Worm (Caenorhabditis elegans) whole organism, L1 larva: Measurements from ENCODE around the gene crb-3.

Experiments
- C16A3.4 ChIP-seq: fragments of 150-350 bp; optimal IDR thresholded peaks from 2 replicates; lab custom pipeline; 2014; ENCODE audit warnings: missing biosample characterization, missing genetic modification characterization
- C34B4.2 ChIP-seq: sonication (generic microtip); optimal IDR thresholded peaks from 2 replicates; lab custom pipeline; 2017; ENCODE audit warnings: mild to moderate bottlenecking, missing genetic modification characterization, missing compliant biosample characterization
- F16B12.6 ChIP-seq: fragments of 150-350 bp; optimal IDR thresholded peaks from 2 replicates; lab custom pipeline; 2014; ENCODE audit warnings: missing biosample characterization, missing genetic modification characterization
- Y116A8C.19 ChIP-seq: sonication (generic microtip); optimal IDR thresholded peaks from 2 replicates; lab custom pipeline; 2016; ENCODE audit warnings: missing compliant biosample characterization, missing genetic modification characterization, borderline replicate concordance
- ama-1 ChIP-seq: fragments of 150-350 bp; optimal IDR thresholded peaks from 2 replicates; lab custom pipeline; 2014
- blmp-1 ChIP-seq: fragments of 150-350 bp; optimal IDR thresholded peaks from 2 replicates; lab custom pipeline; 2014; ENCODE audit warnings: missing biosample characterization, missing genetic modification characterization
- ceh-82 ChIP-seq, 3 experiments: fragments of 150-350 bp in 1 of 3; sonication (generic microtip) in 2 of 3; optimal IDR thresholded peaks; 2 replicates each; lab custom pipeline; 2014 to 2017; ENCODE audit warnings: missing biosample characterization in 3 of 3, missing genetic modification characterization in 3 of 3
- ceh-88 ChIP-seq: fragments of 200-800 bp; sonication (Bioruptor generic); IDR thresholded peaks from 2 replicates; pipeline ENCODE4 v1.3.6; 2022; ENCODE audit warnings: missing genetic modification characterization, missing compliant biosample characterization
- ceh-90 ChIP-seq: sonication (generic microtip); optimal IDR thresholded peaks from 2 replicates; lab custom pipeline; 2016; ENCODE audit warnings: missing genetic modification characterization, missing compliant biosample characterization
- ces-1 ChIP-seq: fragments of 150-350 bp; optimal IDR thresholded peaks from 2 replicates; lab custom pipeline; 2014; ENCODE audit warnings: missing biosample characterization, missing genetic modification reagents, missing genetic modification characterization
- dsc-1 ChIP-seq: sonication (generic microtip); optimal IDR thresholded peaks from 2 replicates; lab custom pipeline; 2016; ENCODE audit warnings: mild to moderate bottlenecking, missing genetic modification characterization, missing compliant biosample characterization
- efl-1 ChIP-seq, 4 experiments: fragments of 150-350 bp; optimal IDR thresholded peaks in 3 of 4; peaks in 1 of 4; 1 replicate in 1 of 4; 2 replicates in 3 of 4; lab custom pipeline; 2014; ENCODE audit warnings: missing biosample characterization in 2 of 4, missing genetic modification characterization in 2 of 4, missing genetic modification reagents in 2 of 4
- efl-3 ChIP-seq: fragments of 200-800 bp; sonication (Bioruptor generic); optimal IDR thresholded peaks from 2 replicates; lab custom pipeline; 2018; ENCODE audit warnings: mild to moderate bottlenecking, missing genetic modification characterization, missing compliant biosample characterization
- egl-13 ChIP-seq: sonication (generic microtip); optimal IDR thresholded peaks from 2 replicates; lab custom pipeline; 2016; ENCODE audit warnings: missing genotype, missing genetic modification reagents, missing genetic modification characterization, missing compliant biosample characterization
- egl-27 ChIP-seq, 2 experiments: fragments of 150-350 bp in 1 of 2; sonication (generic microtip); optimal IDR thresholded peaks; 3 replicates each; lab custom pipeline; 2017 to 2018; ENCODE audit warnings: missing biosample characterization in 2 of 2, missing genetic modification characterization in 2 of 2, missing genetic modification reagents in 2 of 2
- elt-2 ChIP-seq: sonication (generic microtip); optimal IDR thresholded peaks from 2 replicates; lab custom pipeline; 2016; ENCODE audit warnings: missing genetic modification characterization, mild to moderate bottlenecking, inconsistent platforms, missing compliant biosample characterization, missing genetic modification reagents
- elt-3 ChIP-seq, 6 experiments: fragments of 150-350 bp in 1 of 6; sonication (generic microtip); optimal IDR thresholded peaks; 2 replicates each; lab custom pipeline; 2017 to 2018; ENCODE audit warnings: missing biosample characterization in 6 of 6, missing genetic modification characterization in 6 of 6, inconsistent platforms in 1 of 6
- ets-5 ChIP-seq: fragments of 200-800 bp; sonication (Bioruptor generic); IDR thresholded peaks from 2 replicates; pipeline ENCODE4 v1.3.6; 2022; ENCODE audit warnings: missing genetic modification characterization, missing compliant biosample characterization
- fos-1 ChIP-seq: fragments of 150-350 bp; optimal IDR thresholded peaks from 2 replicates; lab custom pipeline; 2014; ENCODE audit warnings: missing biosample characterization, missing genetic modification characterization
- hlh-17 ChIP-seq: fragments of 200-800 bp; sonication (Bioruptor generic); optimal IDR thresholded peaks from 2 replicates; lab custom pipeline; 2018; ENCODE audit warnings: missing genetic modification characterization, mild to moderate bottlenecking, missing compliant biosample characterization, moderate library complexity, borderline replicate concordance
- hpl-2 ChIP-seq: fragments of 150-350 bp; optimal IDR thresholded peaks from 2 replicates; lab custom pipeline; 2014; ENCODE audit warnings: missing biosample characterization, missing genetic modification reagents, missing genetic modification characterization
- irx-1 ChIP-seq: sonication (generic microtip); optimal IDR thresholded peaks from 2 replicates; lab custom pipeline; 2016; ENCODE audit warnings: missing genetic modification characterization, missing compliant biosample characterization
- isw-1 ChIP-seq: fragments of 200-800 bp; sonication (Bioruptor generic); IDR thresholded peaks from 2 replicates; pipeline ENCODE4 v1.3.6; 2022; ENCODE audit warnings: missing genetic modification characterization, missing compliant biosample characterization
- jun-1 ChIP-seq: fragments of 150-350 bp; optimal IDR thresholded peaks from 2 replicates; lab custom pipeline; 2014; ENCODE audit warnings: missing biosample characterization, missing genetic modification reagents, missing genetic modification characterization
- lin-13 ChIP-seq: fragments of 150-350 bp; optimal IDR thresholded peaks from 2 replicates; lab custom pipeline; 2014; ENCODE audit warnings: missing biosample characterization, missing genetic modification reagents, missing genetic modification characterization
- lin-14 ChIP-seq: fragments of 200-800 bp; sonication (Bioruptor generic); optimal IDR thresholded peaks from 2 replicates; lab custom pipeline; 2018; ENCODE audit warnings: mild to moderate bottlenecking, missing genetic modification characterization, moderate library complexity, missing compliant biosample characterization
- lin-35 ChIP-seq, 2 experiments: fragments of 150-350 bp; optimal IDR thresholded peaks; 2 replicates each; lab custom pipeline; 2014; ENCODE audit warnings: missing biosample characterization in 2 of 2, missing genetic modification characterization in 2 of 2, missing genetic modification reagents in 2 of 2
- lin-39 ChIP-seq: fragments of 150-350 bp; optimal IDR thresholded peaks from 2 replicates; lab custom pipeline; 2014; ENCODE audit warnings: missing biosample characterization, missing genetic modification reagents, missing genetic modification characterization
- lsy-2 ChIP-seq, 2 experiments: fragments of 150-350 bp; optimal IDR thresholded peaks; 2 replicates each; lab custom pipeline; 2014; ENCODE audit warnings: missing biosample characterization in 2 of 2, missing genetic modification characterization in 2 of 2
- mab-9 ChIP-seq: fragments of 200-800 bp; sonication (Bioruptor generic); IDR thresholded peaks from 2 replicates; pipeline ENCODE4 v1.3.6; 2022; ENCODE audit warnings: missing genetic modification reagents, missing genetic modification characterization, missing compliant biosample characterization
- mdl-1 ChIP-seq, 2 experiments: fragments of 150-350 bp; optimal IDR thresholded peaks; 2 replicates each; lab custom pipeline; 2014 to 2017; ENCODE audit warnings: missing biosample characterization in 2 of 2, missing genetic modification characterization in 2 of 2, inconsistent platforms in 1 of 2
- mef-2 ChIP-seq: fragments of 150-350 bp; optimal IDR thresholded peaks from 2 replicates; lab custom pipeline; 2014; ENCODE audit warnings: missing biosample characterization, missing genetic modification characterization
- nhr-12 ChIP-seq: sonication (generic microtip); optimal IDR thresholded peaks from 2 replicates; lab custom pipeline; 2017; ENCODE audit warnings: missing biosample characterization, missing genetic modification characterization
- nhr-19 ChIP-seq: fragments of 200-800 bp; sonication (Bioruptor generic); conservative IDR thresholded peaks from 2 replicates; pipeline ENCODE4 v1.3.6; 2022; ENCODE audit warnings: missing genetic modification characterization, missing compliant biosample characterization
- nhr-20 ChIP-seq: sonication (generic microtip); optimal IDR thresholded peaks from 2 replicates; lab custom pipeline; 2016; ENCODE audit warnings: mild to moderate bottlenecking, missing genetic modification characterization, missing compliant biosample characterization
- nhr-47 ChIP-seq: sonication (generic microtip); optimal IDR thresholded peaks from 2 replicates; lab custom pipeline; 2016; ENCODE audit warnings: mild to moderate bottlenecking, missing genetic modification characterization, moderate library complexity, missing compliant biosample characterization
- nhr-71 ChIP-seq: sonication (generic microtip); optimal IDR thresholded peaks from 2 replicates; lab custom pipeline; 2016; ENCODE audit warnings: mild to moderate bottlenecking, missing genetic modification characterization, moderate library complexity, missing compliant biosample characterization
- nhr-76 ChIP-seq: sonication (generic microtip); optimal IDR thresholded peaks from 2 replicates; lab custom pipeline; 2017; ENCODE audit warnings: missing biosample characterization, missing genetic modification characterization
- nhr-85 ChIP-seq: sonication (generic microtip); peaks from one replicate; lab custom pipeline; 2016; ENCODE audit warnings: missing genetic modification characterization, inconsistent platforms, missing compliant biosample characterization
- nhr-90 ChIP-seq: sonication (generic microtip); optimal IDR thresholded peaks from 2 replicates; lab custom pipeline; 2016; ENCODE audit warnings: mild to moderate bottlenecking, missing genetic modification characterization, missing compliant biosample characterization; ENCODE audit not compliant: poor library complexity
- pag-3 ChIP-seq: sonication (generic microtip); optimal IDR thresholded peaks from 2 replicates; lab custom pipeline; 2017; ENCODE audit warnings: missing genetic modification characterization, mild to moderate bottlenecking, missing compliant biosample characterization, antibody characterized with exemption, borderline replicate concordance; ENCODE audit not compliant: insufficient read depth
- pqm-1 ChIP-seq: sonication (generic microtip); optimal IDR thresholded peaks from 3 replicates; lab custom pipeline; 2017; ENCODE audit warnings: missing biosample characterization, missing genetic modification characterization
- rnt-1 ChIP-seq: sonication (generic microtip); optimal IDR thresholded peaks from 2 replicates; lab custom pipeline; 2016; ENCODE audit warnings: mild to moderate bottlenecking, missing genetic modification characterization, moderate library complexity, missing compliant biosample characterization
- skn-1 ChIP-seq: fragments of 150-350 bp; optimal IDR thresholded peaks from 2 replicates; lab custom pipeline; 2014; ENCODE audit warnings: missing biosample characterization, missing genetic modification characterization
- snu-23 ChIP-seq: sonication (generic microtip); optimal IDR thresholded peaks from 2 replicates; lab custom pipeline; 2016; ENCODE audit warnings: missing genetic modification characterization, missing compliant biosample characterization
- sox-4 ChIP-seq: sonication (generic microtip); optimal IDR thresholded peaks from 2 replicates; lab custom pipeline; 2016; ENCODE audit warnings: missing genetic modification characterization, missing compliant biosample characterization
- sptf-1 ChIP-seq: fragments of 150-350 bp; optimal IDR thresholded peaks from 2 replicates; lab custom pipeline; 2014; ENCODE audit warnings: missing biosample characterization, missing genetic modification characterization
- sup-37 ChIP-seq: fragments of 200-800 bp; sonication (Bioruptor generic); optimal IDR thresholded peaks from 2 replicates; lab custom pipeline; 2018; ENCODE audit warnings: mild to moderate bottlenecking, missing genetic modification characterization, missing compliant biosample characterization
- swsn-7 ChIP-seq: sonication (generic microtip); optimal IDR thresholded peaks from 2 replicates; lab custom pipeline; 2016; ENCODE audit warnings: missing genetic modification characterization, missing compliant biosample characterization
- tbx-2 ChIP-seq: sonication (generic microtip); optimal IDR thresholded peaks from 2 replicates; lab custom pipeline; 2016; ENCODE audit warnings: missing genetic modification characterization, missing compliant biosample characterization
- unc-30 ChIP-seq: sonication (generic microtip); optimal IDR thresholded peaks from 2 replicates; lab custom pipeline; 2017; ENCODE audit warnings: missing biosample characterization, missing genetic modification characterization
- zag-1 ChIP-seq: fragments of 150-350 bp; optimal IDR thresholded peaks from 2 replicates; lab custom pipeline; 2014; ENCODE audit warnings: missing biosample characterization, missing genetic modification characterization
- ztf-11 ChIP-seq, 2 experiments: sonication (generic microtip); optimal IDR thresholded peaks; 2 replicates each; lab custom pipeline; 2016 to 2017; ENCODE audit warnings: missing genetic modification characterization in 2 of 2, missing biosample characterization in 1 of 2, missing compliant biosample characterization in 1 of 2

The crb-3 gene

DNA sequence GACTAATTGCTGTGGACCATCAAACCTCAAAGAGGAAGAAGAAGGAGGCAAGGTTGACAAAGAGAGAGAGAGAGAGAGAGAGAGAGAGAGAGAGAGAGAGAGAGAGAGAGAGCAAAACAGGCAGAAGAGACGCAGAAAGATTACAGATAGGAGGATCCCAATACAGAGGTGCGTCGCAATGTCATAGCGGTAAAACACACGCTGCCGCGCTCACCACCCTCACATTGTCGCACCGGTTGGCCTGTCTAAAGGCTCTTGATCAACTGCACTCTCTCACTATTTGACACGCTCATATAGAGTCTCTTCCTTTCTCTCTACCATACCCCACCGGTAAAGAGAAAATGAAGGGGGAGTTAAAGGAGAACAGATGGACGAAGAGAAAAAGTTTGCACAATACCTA, 21.7 kb downstream of the crb-3 start:
- TF ChIP-seq lin-13 (GFP tag; lab: Kevin White, UChicago) (no peak), blmp-1 (tag; lab: Kevin White, UChicago) (peak; percentile 38), sptf-1 (no peak), nhr-12 (tag; lab: Kevin White, UChicago) (no peak), mef-2 (tag; lab: Kevin White, UChicago) (no peak), F16B12.6 (tag; lab: Kevin White, UChicago) (no peak), elt-2 (tag; lab: Kevin White, UChicago) (no peak), sox-4 (no peak), Y116A8C.19 (tag; lab: Kevin White, UChicago) (no peak), egl-27 (tag; optimal IDR thresholded peaks at IDR 0.05; lab: Kevin White, UChicago) (no peak), nhr-85 (peak; percentile 93), isw-1 (GFP tag; lab: Robert Waterston, UW) (no peak), egl-13 (tag; lab: Kevin White, UChicago) (no peak), ceh-82 (tag; optimal IDR thresholded peaks at IDR 0.05; lab: Kevin White, UChicago) (no peak), snu-23 (GFP tag; lab: Kevin White, UChicago) (peak; percentile 68), efl-3 (no peak), dsc-1 (tag; lab: Kevin White, UChicago) (no peak), ztf-11 (tag; optimal IDR thresholded peaks at IDR 0.05; lab: Kevin White, UChicago) (no peak), elt-3 (tag; optimal IDR thresholded peaks at IDR 0.05; lab: Kevin White, UChicago) (peak in 2 of 6 experiments; percentile 20 to 21), ces-1 (GFP tag; lab: Kevin White, UChicago) (no peak), rnt-1 (tag; lab: Kevin White, UChicago) (peak; percentile 49), jun-1 (tag; lab: Kevin White, UChicago) (peak; percentile 23), tbx-2 (peak; percentile 34), ama-1 (lab: Kevin White, UChicago) (no peak), ets-5 (GFP tag; lab: Robert Waterston, UW) (no peak), hpl-2 (GFP tag; lab: Kevin White, UChicago) (no peak), lin-39 (tag; lab: Kevin White, UChicago) (no peak), hlh-17 (GFP tag; lab: Kevin White, UChicago) (no peak), sup-37 (no peak), nhr-71 (tag; lab: Kevin White, UChicago) (peak; percentile 49), lin-35 (GFP tag; optimal IDR thresholded peaks at IDR 0.05; lab: Kevin White, UChicago) (peak; percentile 18 to 53), swsn-7 (tag; lab: Kevin White, UChicago) (peak; percentile 17), zag-1 (tag; lab: Kevin White, UChicago) (no peak), irx-1 (tag; lab: Kevin White, UChicago) (no peak), nhr-76 (no peak), lin-14 (GFP tag; lab: Kevin White, UChicago) (peak; percentile 75), nhr-19 (GFP tag; lab: Robert Waterston, UW) (peak; percentile 31), ceh-90 (tag; lab: Kevin White, UChicago) (no peak), nhr-90 (tag; lab: Kevin White, UChicago) (peak; percentile 55), nhr-20 (tag; lab: Kevin White, UChicago) (peak; percentile 51), fos-1 (no peak), C16A3.4 (tag; lab: Kevin White, UChicago) (peak; percentile 18), skn-1 (tag; lab: Kevin White, UChicago) (peak; percentile 3), unc-30 (tag; lab: Kevin White, UChicago) (no peak), ceh-88 (GFP tag; lab: Robert Waterston, UW) (no peak), mdl-1 (tag; optimal IDR thresholded peaks at IDR 0.05; lab: Kevin White, UChicago) (peak in 1 of 2 experiments; percentile 65), nhr-47 (tag; lab: Kevin White, UChicago) (peak; percentile 9), C34B4.2 (tag; lab: Kevin White, UChicago) (no peak), mab-9 (GFP tag; lab: Robert Waterston, UW) (no peak), pqm-1 (tag; lab: Kevin White, UChicago) (no peak), pag-3 (tag; lab: Kevin White, UChicago) (no peak), efl-1 (optimal IDR thresholded peaks at IDR 0.05; lab: Kevin White, UChicago) (peak in 1 of 2 experiments; percentile 40), efl-1 (GFP tag; optimal IDR thresholded peaks at IDR 0.05 in 1 of 2; lab: Kevin White, UChicago) (no peak), lsy-2 (tag; optimal IDR thresholded peaks at IDR 0.05; lab: Kevin White, UChicago) (peak in 1 of 2 experiments; percentile 14)
